Fruit fly (Drosophila melanogaster) ovary, adult (tissue): ENCODE data around the gene lectin-37Db.

ENCODE experiments used
- CG17801 ChIP-seq: fragments of 200-800 bp; optimal IDR thresholded peaks from 2 replicates; lab custom pipeline; 2019; ENCODE audit warnings: missing biosample characterization, mild to moderate bottlenecking, missing genetic modification characterization, moderate library complexity; ENCODE audit not compliant: partially characterized antibody

lectin-37Db gene

DNA sequence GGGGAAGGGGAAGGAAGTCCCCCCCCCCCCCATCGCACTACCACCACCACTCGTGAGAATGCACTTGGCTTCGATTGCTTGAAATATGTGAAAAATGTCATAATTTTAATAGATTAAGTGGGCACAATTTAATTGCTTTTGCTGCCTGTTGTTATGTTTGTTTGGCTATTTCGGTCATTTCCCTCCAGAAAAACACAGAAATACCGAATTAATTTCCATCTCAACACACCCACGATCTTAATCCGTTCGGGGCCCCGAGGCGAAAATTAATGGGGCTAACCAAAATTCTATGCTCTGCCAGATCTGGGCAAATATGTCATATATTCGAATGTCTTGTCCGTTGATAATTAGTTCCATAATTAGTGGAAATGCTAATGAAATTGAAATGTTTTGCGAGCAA is 3.8 kb downstream of the lectin-37Db start:
- no peak for TF ChIP-seq CG17801 (GFP tag; lab: Kevin White, UChicago)

DNA sequence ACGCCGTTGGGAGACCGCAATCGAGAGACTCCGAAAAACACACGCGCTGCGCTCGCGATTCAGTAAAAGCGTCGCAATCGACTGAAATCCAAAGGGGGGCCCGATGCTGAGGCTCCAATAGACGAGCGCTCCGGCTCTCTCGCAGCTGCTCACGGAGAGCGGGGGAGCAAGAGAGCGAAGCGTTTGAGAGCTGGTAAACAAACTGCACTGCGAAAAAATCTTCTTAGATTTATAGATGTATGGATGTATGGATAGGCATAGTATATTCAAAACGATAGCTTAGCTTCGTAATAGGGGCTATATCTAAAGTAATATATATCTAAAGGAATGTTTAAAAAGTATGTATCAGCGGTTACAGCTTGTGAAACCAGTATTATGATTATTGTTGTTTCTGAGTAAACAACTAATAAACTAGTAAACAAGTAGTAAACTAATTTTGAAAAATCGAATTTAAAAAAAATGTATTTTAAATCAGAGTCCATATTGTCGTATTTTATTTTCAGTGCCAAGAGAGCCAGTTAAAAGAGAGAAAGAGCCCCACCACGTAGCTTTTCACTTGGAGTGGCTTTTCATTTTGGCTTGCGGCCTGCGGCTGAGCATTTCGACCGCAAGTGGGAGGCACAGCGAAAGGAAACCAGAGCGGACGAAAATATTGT is 4.7 kb downstream of the lectin-37Db start, which contains the start of the genes Alp12 and CG13085:
Gene Alp12, plus strand, starts transcription at position 584 of the 656 bp plus-strand sequence.
Gene CG13085, plus strand, starts transcription at position 584 of the 656 bp plus-strand sequence.
- TF ChIP-seq CG17801 (GFP tag; lab: Kevin White, UChicago) = peak; percentile 91

dm6 chr2L:19424307-19424902 is 5.5 kb downstream of the lectin-37Db start:
- TF ChIP-seq CG17801 (GFP tag; lab: Kevin White, UChicago) = no peak

DNA sequence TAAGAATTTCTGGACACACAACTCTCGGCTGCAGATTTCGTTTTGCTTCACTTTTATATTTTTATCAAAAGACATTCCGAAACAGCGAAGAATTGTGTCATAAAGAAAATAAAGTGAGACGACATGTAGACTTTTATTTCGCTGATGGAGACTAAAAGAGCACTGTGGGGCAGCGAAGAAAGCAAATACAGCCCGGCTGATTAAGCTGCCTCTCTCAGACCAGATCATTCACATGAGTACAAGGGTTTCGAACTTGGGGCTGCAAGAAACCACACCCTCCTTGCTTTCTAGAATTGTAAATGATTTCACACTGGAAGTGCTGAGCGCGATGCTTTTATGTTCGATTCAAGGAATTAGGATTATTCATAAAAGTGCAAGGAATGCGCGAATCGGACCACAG is 6.2 kb downstream of the lectin-37Db start:
- TF ChIP-seq CG17801 (GFP tag; lab: Kevin White, UChicago) = peak; percentile 14

DNA sequence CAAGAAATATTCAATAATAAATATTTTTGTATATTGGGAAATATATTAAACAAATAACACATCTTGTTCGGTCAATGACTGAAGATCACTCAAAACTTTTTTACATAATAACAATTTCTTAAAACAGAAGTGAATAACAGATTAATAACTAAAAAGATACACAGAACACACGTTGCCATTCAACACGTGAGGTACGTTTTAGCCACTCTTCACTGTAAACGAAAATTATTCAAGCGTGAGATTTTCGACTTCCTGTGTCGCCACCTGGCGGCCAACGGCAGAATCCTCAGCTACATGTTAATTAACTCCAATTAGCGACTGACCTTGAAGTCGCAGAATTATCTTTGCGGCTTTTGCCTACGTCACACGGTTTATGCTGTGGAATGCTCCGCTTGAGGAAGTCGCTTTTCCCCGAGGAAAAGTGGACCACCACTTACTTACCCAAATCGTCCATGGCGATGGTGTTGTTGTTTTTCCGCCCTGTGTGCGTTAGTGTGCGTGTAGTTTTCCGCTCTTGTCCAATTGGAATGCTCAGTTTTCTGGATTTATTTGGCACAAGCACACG is 7.0 kb downstream of the lectin-37Db start:
- TF ChIP-seq CG17801 (GFP tag; lab: Kevin White, UChicago) = peak; percentile 22

DNA sequence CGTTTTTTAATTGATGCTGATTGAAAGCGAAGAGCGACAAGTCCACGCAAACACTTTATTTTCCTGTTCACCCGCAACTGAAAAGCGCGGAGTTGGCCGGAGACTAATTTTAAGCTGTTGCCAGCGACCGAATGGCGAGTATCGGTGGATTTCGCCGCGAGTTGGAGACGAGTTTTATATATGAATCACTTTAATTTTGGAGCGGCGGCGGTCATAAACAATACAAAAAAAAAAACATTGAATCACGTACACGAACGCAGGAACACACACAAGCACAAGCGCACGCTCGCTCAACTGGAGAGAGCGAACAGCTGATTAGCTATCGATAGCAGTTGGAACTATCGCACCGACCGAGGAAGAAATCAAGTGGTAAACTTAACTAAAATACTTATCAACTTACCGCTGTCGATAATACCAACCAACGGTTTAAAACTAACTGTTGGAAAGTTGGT is 7.5 kb downstream of the lectin-37Db start, which contains the start of gene Pax:
Gene Pax, minus strand, starts transcription at position 267 of the 452 bp plus-strand sequence.
- TF ChIP-seq CG17801 (GFP tag; lab: Kevin White, UChicago) = peak; percentile 6

- no peak for TF ChIP-seq CG17801 (GFP tag; lab: Kevin White, UChicago)
These were observed 10.9 kb downstream of the lectin-37Db start for dm6 chr2L:19429731-19430130.

- no peak for TF ChIP-seq CG17801 (GFP tag; lab: Kevin White, UChicago)
These were observed 11.5 kb downstream of the lectin-37Db start, which contains the start of gene RtcB for dm6 chr2L:19430343-19430742. RtcB (plus strand) TSS chr2L:19430643.

- TF ChIP-seq CG17801 (GFP tag; lab: Kevin White, UChicago) = peak; percentile 65
These were observed 13.6 kb downstream of the lectin-37Db start, which contains the start of gene Rab9 for dm6 chr2L:19432424-19433015. Rab9 (plus strand) TSS chr2L:19432574.

dm6 chr2L:19433292-19433691 is 14.4 kb downstream of the lectin-37Db start:
- peak; percentile 25 for TF ChIP-seq CG17801 (GFP tag; lab: Kevin White, UChicago)

dm6 chr2L:19434260-19434659 is 15.4 kb downstream of the lectin-37Db start:
- peak; percentile 12 for TF ChIP-seq CG17801 (GFP tag; lab: Kevin White, UChicago)

DNA sequence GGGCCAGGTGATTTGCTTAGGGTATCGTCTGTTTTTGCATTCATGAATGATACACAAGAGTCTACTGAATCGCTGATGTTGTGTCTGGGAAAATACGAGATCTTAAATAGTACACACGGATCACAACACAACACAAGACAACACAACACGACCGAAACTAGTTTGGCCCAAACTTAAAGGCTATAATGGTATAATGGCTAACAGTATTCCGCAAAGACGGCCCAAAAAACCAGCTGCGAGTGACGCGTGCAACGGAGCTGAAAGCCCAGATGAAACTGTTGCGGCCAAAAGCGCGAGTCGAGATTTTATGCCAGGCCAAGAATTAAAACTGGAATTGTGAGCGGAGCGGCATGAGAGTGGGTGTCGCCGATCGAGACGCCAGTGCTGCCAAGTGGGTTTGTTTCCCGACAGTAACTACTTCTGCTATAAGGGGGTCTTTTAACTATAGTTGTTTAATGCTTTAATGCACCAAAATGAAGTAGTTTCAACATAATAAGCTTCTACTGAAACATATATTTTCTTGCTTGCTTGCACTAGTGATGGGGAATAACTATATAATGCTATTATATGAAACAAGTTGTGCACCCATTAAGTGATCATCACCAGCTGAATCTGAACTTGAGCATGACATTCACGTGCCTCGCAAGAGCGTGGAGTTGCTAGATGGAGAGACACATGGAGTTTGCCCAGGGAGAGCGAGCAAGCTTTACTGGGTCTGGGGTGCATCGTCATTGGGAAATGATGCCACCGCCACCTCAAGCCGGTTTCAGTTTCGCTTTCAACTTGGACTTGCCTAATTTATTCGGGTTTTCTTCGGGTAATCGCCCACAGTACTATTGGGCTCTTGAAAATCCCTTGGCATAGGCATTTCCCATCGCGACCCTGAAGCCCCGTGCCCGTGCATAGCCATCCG is 20.1 kb downstream of the lectin-37Db start:
- TF ChIP-seq CG17801 (GFP tag; lab: Kevin White, UChicago) = no peak

DNA sequence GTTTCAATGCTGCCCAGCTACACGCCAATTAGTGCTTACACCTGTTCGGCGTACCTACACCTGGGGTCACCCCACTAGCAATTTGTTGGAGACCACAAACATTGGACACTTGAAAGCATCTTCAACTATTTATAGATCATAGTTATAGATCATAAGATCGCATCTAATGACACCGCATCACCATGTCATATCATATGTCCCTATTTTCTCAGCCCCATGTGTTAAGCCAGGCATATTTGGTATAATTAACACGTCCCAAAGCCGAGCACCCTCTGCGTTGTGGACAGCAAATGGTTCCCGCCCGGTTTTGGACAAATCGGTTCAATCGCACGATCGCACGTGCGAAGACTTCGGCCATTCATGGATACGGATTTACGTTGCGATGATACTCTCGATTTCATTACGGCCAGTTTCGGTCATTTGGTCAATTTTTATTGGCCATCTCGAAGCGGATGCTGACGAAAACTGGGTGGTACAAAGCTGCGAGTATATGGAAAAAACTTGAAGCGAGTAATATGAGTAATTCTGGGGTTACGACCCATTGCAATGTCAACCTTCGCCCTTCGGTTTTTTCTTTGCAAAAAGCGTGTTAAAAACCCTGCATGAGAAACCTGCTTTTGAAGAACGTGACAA is 20.8 kb downstream of the lectin-37Db start:
- TF ChIP-seq CG17801 (GFP tag; lab: Kevin White, UChicago) = no peak

dm6 chr2L:19440285-19440684 is 21.4 kb downstream of the lectin-37Db start:
- no peak for TF ChIP-seq CG17801 (GFP tag; lab: Kevin White, UChicago)
